Fruit fly (Drosophila melanogaster) whole organism, embryonic: ENCODE measurements around the gene tj.

ENCODE experiments used
- Abd-B ChIP-seq: fragments of 200-800 bp; sonication (Bioruptor generic); optimal IDR thresholded peaks from 2 replicates; lab custom pipeline; 2018; ENCODE audit warnings: missing biosample characterization, mild to moderate bottlenecking, missing genetic modification characterization, moderate library complexity
- Aef1 ChIP-seq: fragments of 200-800 bp; sonication (Bioruptor generic); IDR thresholded peaks from 3 replicates; pipeline ENCODE4 v1.3.6; 2022; ENCODE audit warnings: missing biosample characterization, missing genetic modification characterization
- Atf-2 ChIP-seq: fragments of 200-800 bp; sonication (Bioruptor generic); optimal IDR thresholded peaks from 2 replicates; lab custom pipeline; 2016; ENCODE audit warnings: missing biosample characterization, missing genetic modification characterization
- Atf6 ChIP-seq: fragments of 200-800 bp; sonication (Bioruptor generic); IDR thresholded peaks from 2 replicates; pipeline ENCODE4 v1.3.6; 2022; ENCODE audit warnings: missing biosample characterization, missing genetic modification characterization
- B-H2 ChIP-seq: fragments of 200-800 bp; sonication (Bioruptor generic); optimal IDR thresholded peaks from 2 replicates; lab custom pipeline; 2018; ENCODE audit warnings: missing biosample characterization, mild to moderate bottlenecking, missing genetic modification characterization
- CG10565 ChIP-seq: fragments of 200-800 bp; sonication (Bioruptor generic); optimal IDR thresholded peaks from 3 replicates; lab custom pipeline; 2016; ENCODE audit warnings: missing biosample characterization, mild to moderate bottlenecking, missing genetic modification characterization
- CG10979 ChIP-seq: fragments of 200-800 bp; sonication (Bioruptor generic); optimal IDR thresholded peaks from 2 replicates; lab custom pipeline; 2018; ENCODE audit warnings: missing biosample characterization, mild to moderate bottlenecking, missing genetic modification characterization, moderate library complexity
- CG11093 ChIP-seq: fragments of 200-800 bp; sonication (Bioruptor generic); IDR thresholded peaks from 3 replicates; pipeline ENCODE4 v1.3.6; 2022; ENCODE audit warnings: missing biosample characterization, missing genetic modification characterization
- CG12104 ChIP-seq: fragments of 200-800 bp; sonication (Bioruptor generic); optimal IDR thresholded peaks from 3 replicates; lab custom pipeline; 2016; ENCODE audit warnings: missing biosample characterization, missing genetic modification characterization
- CG15073 ChIP-seq: fragments of 200-800 bp; sonication (Bioruptor generic); optimal IDR thresholded peaks from 2 replicates; lab custom pipeline; 2016; ENCODE audit warnings: missing biosample characterization, missing genetic modification characterization
- CG17359 ChIP-seq: fragments of 200-800 bp; sonication (Bioruptor generic); optimal IDR thresholded peaks from 3 replicates; lab custom pipeline; 2018; ENCODE audit warnings: missing biosample characterization, mild to moderate bottlenecking, missing genetic modification characterization, moderate library complexity
- CG18619 ChIP-seq: fragments of 200-800 bp; sonication (Bioruptor generic); optimal IDR thresholded peaks from 3 replicates; lab custom pipeline; 2017; ENCODE audit warnings: missing biosample characterization, mild to moderate bottlenecking, missing genetic modification characterization
- CG2202 ChIP-seq: fragments of 200-800 bp; sonication (Bioruptor generic); optimal IDR thresholded peaks from 2 replicates; lab custom pipeline; 2018; ENCODE audit warnings: missing biosample characterization, mild to moderate bottlenecking, missing genetic modification characterization
- CG2712 ChIP-seq: fragments of 200-800 bp; optimal IDR thresholded peaks from 3 replicates; lab custom pipeline; 2019; ENCODE audit warnings: missing biosample characterization, mild to moderate bottlenecking, missing genetic modification characterization, moderate library complexity
- CG2889 ChIP-seq: fragments of 200-800 bp; sonication (Bioruptor generic); IDR thresholded peaks from 3 replicates; pipeline ENCODE4 v1.3.6; 2022; ENCODE audit warnings: missing biosample characterization, missing genetic modification characterization
- CG32767 ChIP-seq: fragments of 200-800 bp; sonication (Bioruptor generic); IDR thresholded peaks from 2 replicates; pipeline ENCODE4 v1.3.6; 2022; ENCODE audit warnings: missing biosample characterization, missing genetic modification characterization
- CG34422 ChIP-seq: fragments of 200-800 bp; sonication (Bioruptor generic); IDR thresholded peaks from 3 replicates; pipeline ENCODE4 v1.3.6; 2022; ENCODE audit warnings: missing biosample characterization, missing genetic modification characterization
- CG7928 ChIP-seq: fragments of 200-800 bp; sonication (Bioruptor generic); optimal IDR thresholded peaks from 2 replicates; lab custom pipeline; 2017; ENCODE audit warnings: missing biosample characterization, mild to moderate bottlenecking, missing genetic modification characterization
- CG7963 ChIP-seq: fragments of 200-800 bp; sonication (Bioruptor generic); IDR thresholded peaks from 3 replicates; pipeline ENCODE4 v1.3.6; 2022; ENCODE audit warnings: missing biosample characterization, missing genetic modification characterization; ENCODE audit not compliant: partially characterized antibody
- CG8089 ChIP-seq: fragments of 200-800 bp; sonication (Bioruptor generic); optimal IDR thresholded peaks from 3 replicates; lab custom pipeline; 2016; ENCODE audit warnings: missing biosample characterization, missing genetic modification characterization
- CG8359 ChIP-seq: fragments of 200-800 bp; sonication (Bioruptor generic); optimal IDR thresholded peaks from 2 replicates; lab custom pipeline; 2017; ENCODE audit warnings: missing biosample characterization, mild to moderate bottlenecking, missing genetic modification characterization, borderline replicate concordance
- CG8478 ChIP-seq: fragments of >200 bp; optimal IDR thresholded peaks from 2 replicates; lab custom pipeline; 2018
- CG9609 ChIP-seq: fragments of 200-800 bp; sonication (Bioruptor generic); optimal IDR thresholded peaks from 3 replicates; lab custom pipeline; 2016; ENCODE audit warnings: missing biosample characterization, missing genetic modification characterization
- CG9932 ChIP-seq: fragments of 200-800 bp; sonication (Bioruptor generic); IDR thresholded peaks from 2 replicates; pipeline ENCODE4 v1.3.6; 2022; ENCODE audit warnings: missing biosample characterization, missing genetic modification characterization
- CkIIα-i1 ChIP-seq: fragments of 200-800 bp; sonication (Bioruptor generic); IDR thresholded peaks from 2 replicates; pipeline ENCODE4 v1.3.6; 2022; ENCODE audit warnings: missing biosample characterization, missing genetic modification characterization
- Drgx ChIP-seq: fragments of 200-800 bp; sonication (Bioruptor generic); IDR thresholded peaks from 2 replicates; pipeline ENCODE4 v1.3.6; 2022; ENCODE audit warnings: missing biosample characterization, missing genetic modification characterization
- Eip74EF ChIP-seq, 2 experiments: fragments of 200-800 bp in 1 of 2; fragments of >200 bp in 1 of 2; sonication (Bioruptor generic) in 1 of 2; optimal IDR thresholded peaks; 2 replicates each; lab custom pipeline; 2017 to 2019; ENCODE audit warnings: missing biosample characterization in 2 of 2, missing genetic modification characterization in 2 of 2, mild to moderate bottlenecking in 1 of 2, moderate library complexity in 1 of 2
- Gug ChIP-seq: fragments of 200-800 bp; sonication (Bioruptor generic); IDR thresholded peaks from 4 replicates; pipeline ENCODE4 v1.3.6; 2022; ENCODE audit warnings: missing biosample characterization, missing genetic modification characterization
- H15 ChIP-seq: fragments of 200-800 bp; sonication (Bioruptor generic); IDR thresholded peaks from 3 replicates; pipeline ENCODE4 v1.3.6; 2022; ENCODE audit warnings: missing biosample characterization, missing genetic modification characterization
- Hr3 ChIP-seq: fragments of 200-800 bp; sonication (Bioruptor generic); optimal IDR thresholded peaks from 3 replicates; lab custom pipeline; 2016; ENCODE audit warnings: missing biosample characterization, missing genetic modification characterization
- Lim3 ChIP-seq: fragments of 200-800 bp; sonication (Bioruptor generic); IDR thresholded peaks from 2 replicates; pipeline ENCODE4 v1.3.6; 2022; ENCODE audit warnings: missing biosample characterization, missing genetic modification characterization
- NFAT ChIP-seq: fragments of 200-800 bp; sonication (Bioruptor generic); IDR thresholded peaks from 2 replicates; pipeline ENCODE4 v1.3.6; 2022; ENCODE audit warnings: missing biosample characterization, missing genetic modification characterization
- Optix ChIP-seq: fragments of 200-800 bp; sonication (Bioruptor generic); IDR thresholded peaks from 3 replicates; pipeline ENCODE4 v1.3.6; 2022; ENCODE audit warnings: missing biosample characterization, missing genetic modification characterization
- al ChIP-seq: fragments of 200-800 bp; sonication (Bioruptor generic); IDR thresholded peaks from 2 replicates; pipeline ENCODE4 v1.3.6; 2022; ENCODE audit warnings: missing biosample characterization, missing genetic modification characterization
- amos ChIP-seq: fragments of 200-800 bp; sonication (Bioruptor generic); IDR thresholded peaks from 2 replicates; pipeline ENCODE4 v1.3.6; 2022; ENCODE audit warnings: missing biosample characterization, missing genetic modification characterization; ENCODE audit not compliant: partially characterized antibody
- br ChIP-seq: fragments of >200 bp; optimal IDR thresholded peaks from 2 replicates; lab custom pipeline; 2017
- btn ChIP-seq: fragments of 200-800 bp; sonication (Bioruptor generic); optimal IDR thresholded peaks from 2 replicates; lab custom pipeline; 2016; ENCODE audit warnings: missing biosample characterization, missing genetic modification characterization
- crc ChIP-seq: fragments of 200-800 bp; sonication (Bioruptor generic); optimal IDR thresholded peaks from 2 replicates; lab custom pipeline; 2016; ENCODE audit warnings: missing biosample characterization, missing genetic modification characterization
- crp ChIP-seq, 2 experiments: fragments of 200-800 bp; sonication (Bioruptor generic); optimal IDR thresholded peaks; 2 replicates in 1 of 2; 3 replicates in 1 of 2; lab custom pipeline; 2017; ENCODE audit warnings: missing biosample characterization in 2 of 2, missing genetic modification characterization in 2 of 2, mild to moderate bottlenecking in 1 of 2, moderate library complexity in 1 of 2
- dysf ChIP-seq: fragments of 200-800 bp; sonication (Bioruptor generic); IDR thresholded peaks from 3 replicates; pipeline ENCODE4 v1.3.6; 2022; ENCODE audit warnings: missing biosample characterization, missing genetic modification characterization
- knrl ChIP-seq: fragments of 200-800 bp; sonication (Bioruptor generic); IDR thresholded peaks from 3 replicates; pipeline ENCODE4 v1.3.6; 2022; ENCODE audit warnings: missing biosample characterization, missing genetic modification characterization; ENCODE audit not compliant: partially characterized antibody
- lov ChIP-seq, 2 experiments: fragments of 200-800 bp in 1 of 2; fragments of >200 bp in 1 of 2; sonication (Bioruptor generic) in 1 of 2; IDR thresholded peaks in 1 of 2; optimal IDR thresholded peaks in 1 of 2; 2 replicates in 1 of 2; 3 replicates in 1 of 2; pipeline versions ENCODE4 v1.3.6 to Lab custom; 2017 to 2022; ENCODE audit warnings: missing biosample characterization in 1 of 2, missing genetic modification characterization in 1 of 2
- nerfin-1 ChIP-seq: fragments of 200-800 bp; sonication (Bioruptor generic); optimal IDR thresholded peaks from 3 replicates; lab custom pipeline; 2019; ENCODE audit warnings: missing biosample characterization, mild to moderate bottlenecking, missing genetic modification characterization, moderate library complexity
- pita ChIP-seq: fragments of 200-800 bp; sonication (Bioruptor generic); optimal IDR thresholded peaks from 2 replicates; lab custom pipeline; 2017; ENCODE audit warnings: missing biosample characterization, mild to moderate bottlenecking, missing genetic modification characterization
- rib ChIP-seq: fragments of 200-800 bp; sonication (Bioruptor generic); IDR thresholded peaks from 2 replicates; pipeline ENCODE4 v1.3.6; 2022; ENCODE audit warnings: missing biosample characterization, missing genetic modification characterization
- sim ChIP-seq: fragments of 200-800 bp; sonication (Bioruptor generic); IDR thresholded peaks from 2 replicates; pipeline ENCODE4 v1.3.6; 2022; ENCODE audit warnings: missing biosample characterization, missing genetic modification characterization
- so ChIP-seq: fragments of 200-800 bp; sonication (Bioruptor generic); IDR thresholded peaks from 3 replicates; pipeline ENCODE4 v1.3.6; 2022; ENCODE audit warnings: missing biosample characterization, missing genetic modification characterization
- tin ChIP-seq: fragments of 200-800 bp; sonication (Bioruptor generic); optimal IDR thresholded peaks from 3 replicates; lab custom pipeline; 2016; ENCODE audit warnings: missing biosample characterization, missing genetic modification characterization
- vfl ChIP-seq: fragments of 200-800 bp; sonication (Bioruptor generic); optimal IDR thresholded peaks from 2 replicates; lab custom pipeline; 2016; ENCODE audit warnings: missing biosample characterization, missing genetic modification characterization
- vnd ChIP-seq: fragments of 200-800 bp; sonication (Bioruptor generic); IDR thresholded peaks from 3 replicates; pipeline ENCODE4 v1.3.6; 2022; ENCODE audit warnings: missing biosample characterization, missing genetic modification characterization; ENCODE audit not compliant: partially characterized antibody
- wek ChIP-seq: fragments of 200-800 bp; sonication (Bioruptor generic); optimal IDR thresholded peaks from 3 replicates; lab custom pipeline; 2018; ENCODE audit warnings: missing biosample characterization, mild to moderate bottlenecking, missing genetic modification characterization, moderate library complexity
- wor ChIP-seq: fragments of 200-800 bp; sonication (Bioruptor generic); IDR thresholded peaks from 2 replicates; pipeline ENCODE4 v1.3.6; 2022; ENCODE audit warnings: missing biosample characterization, missing genetic modification characterization
- yki ChIP-seq: fragments of >200 bp; optimal IDR thresholded peaks from 3 replicates; lab custom pipeline; 2018

The tj gene

dm6 chr2L:19434260-19434659, 29.8 kb upstream of the tj start (continued):
- TF ChIP-seq Hr3 (GFP tag; lab: Kevin White, UChicago) (no peak), pita (GFP tag; lab: Kevin White, UChicago) (no peak), H15 (GFP tag; lab: Robert Waterston, UW) (no peak), amos (GFP tag; lab: Robert Waterston, UW) (no peak), CG9932 (no peak), lov (optimal IDR thresholded peaks at IDR 0.05; lab: Kevin White, UChicago) (no peak), lov (GFP tag; IDR thresholded peaks at IDR 0.05; lab: Robert Waterston, UW) (no peak), sim (GFP tag; lab: Robert Waterston, UW) (no peak), CG8089 (no peak), wor (GFP tag; lab: Robert Waterston, UW) (no peak), CG32767 (GFP tag; lab: Robert Waterston, UW) (no peak), vnd (GFP tag; lab: Robert Waterston, UW) (no peak), yki (no peak), Eip74EF (GFP tag; optimal IDR thresholded peaks at IDR 0.05; lab: Kevin White, UChicago) (peak in 1 of 2 experiments; percentile 63), tin (no peak), Gug (GFP tag; lab: Robert Waterston, UW) (no peak), CG10979 (peak; percentile 20), al (GFP tag; lab: Robert Waterston, UW) (no peak), vfl (GFP tag; lab: Kevin White, UChicago) (no peak), Lim3 (GFP tag; lab: Robert Waterston, UW) (no peak), CG7928 (no peak), Drgx (no peak), crp (GFP tag; optimal IDR thresholded peaks at IDR 0.05; lab: Kevin White, UChicago) (no peak), CG2202 (peak; percentile 90), Atf6 (no peak), wek (GFP tag; lab: Kevin White, UChicago) (peak; percentile 85), NFAT (GFP tag; lab: Robert Waterston, UW) (no peak), btn (no peak), Abd-B (no peak), CG8359 (peak; percentile 75), rib (no peak), Atf-2 (no peak), CG9609 (GFP tag; lab: Kevin White, UChicago) (no peak), CG2889 (GFP tag; lab: Robert Waterston, UW) (no peak), Optix (GFP tag; lab: Robert Waterston, UW) (no peak), CG11093 (GFP tag; lab: Robert Waterston, UW) (no peak), CG8478 (lab: Kevin White, UChicago) (no peak), nerfin-1 (peak; percentile 71), br (lab: Kevin White, UChicago) (no peak), B-H2 (GFP tag; lab: Kevin White, UChicago) (no peak), dysf (GFP tag; lab: Robert Waterston, UW) (no peak), crc (no peak), CG34422 (GFP tag; lab: Robert Waterston, UW) (no peak), Aef1 (GFP tag; lab: Robert Waterston, UW) (no peak), CG15073 (GFP tag; lab: Kevin White, UChicago) (no peak), knrl (GFP tag; lab: Robert Waterston, UW) (no peak), CG2712 (tag; lab: Kevin White, UChicago) (peak; percentile 74), CG10565 (GFP tag; lab: Kevin White, UChicago) (no peak), CG12104 (GFP tag; lab: Kevin White, UChicago) (peak; percentile 16), CG17359 (tag; lab: Kevin White, UChicago) (peak; percentile 63), CG18619 (GFP tag; lab: Kevin White, UChicago) (no peak), CG7963 (GFP tag; lab: Robert Waterston, UW) (no peak), CkIIα-i1 (no peak), so (no peak)
